Worm (Caenorhabditis elegans) whole organism, mixed stage, embryonic: Measurements from ENCODE around the gene sru-31.

Experiments
- ces-1 ChIP-seq: fragments of 150-350 bp; optimal IDR thresholded peaks from 2 replicates; lab custom pipeline; 2014; ENCODE audit warnings: missing biosample characterization, missing genetic modification reagents, missing genetic modification characterization
- mep-1 ChIP-seq: fragments of 150-350 bp; optimal IDR thresholded peaks from 2 replicates; lab custom pipeline; 2017; ENCODE audit warnings: missing biosample characterization, missing genetic modification reagents, missing genetic modification characterization, inconsistent platforms

- TF ChIP-seq ces-1 (GFP tag; lab: Kevin White, UChicago) (peak; percentile 100), mep-1 (tag; lab: Kevin White, UChicago) (no peak)
Measured at ce11 chrV:9768828-9769778, 47.4 kb upstream of the sru-31 start, which contains the start of gene unc-42.
